Worm (Caenorhabditis elegans) whole organism, mixed stage, embryonic: ENCODE measurements around the gene F16G10.3.

Experiments used
- M03D4.4 ChIP-seq: sonication (generic microtip); optimal IDR thresholded peaks from 2 replicates; lab custom pipeline; 2017; ENCODE audit warnings: mild to moderate bottlenecking, missing genetic modification characterization, missing compliant biosample characterization
- bed-3 ChIP-seq: fragments of 200-800 bp; sonication (Bioruptor generic); optimal IDR thresholded peaks from 3 replicates; lab custom pipeline; 2018; ENCODE audit warnings: mild to moderate bottlenecking, missing genetic modification characterization, moderate library complexity, missing compliant biosample characterization
- blmp-1 ChIP-seq: fragments of 150-350 bp; optimal IDR thresholded peaks from 2 replicates; lab custom pipeline; 2014; ENCODE audit warnings: missing biosample characterization, missing genetic modification characterization
- ceh-39 ChIP-seq: fragments of 150-350 bp; optimal IDR thresholded peaks from 2 replicates; lab custom pipeline; 2014; ENCODE audit warnings: missing biosample characterization, missing genetic modification characterization
- ceh-43 ChIP-seq: fragments of 200-800 bp; sonication (Bioruptor generic); optimal IDR thresholded peaks from 2 replicates; lab custom pipeline; 2018; ENCODE audit warnings: mild to moderate bottlenecking, missing genetic modification characterization, moderate library complexity, missing compliant biosample characterization
- ces-1 ChIP-seq: fragments of 150-350 bp; optimal IDR thresholded peaks from 2 replicates; lab custom pipeline; 2014; ENCODE audit warnings: missing biosample characterization, missing genetic modification reagents, missing genetic modification characterization
- cnd-1 ChIP-seq: fragments of 200-800 bp; sonication (Bioruptor generic); optimal IDR thresholded peaks from 2 replicates; lab custom pipeline; 2018; ENCODE audit warnings: mild to moderate bottlenecking, missing genetic modification characterization, missing compliant biosample characterization
- drap-1 ChIP-seq: fragments of 200-800 bp; sonication (Bioruptor generic); optimal IDR thresholded peaks from 3 replicates; lab custom pipeline; 2018; ENCODE audit warnings: mild to moderate bottlenecking, missing genetic modification characterization, missing compliant biosample characterization
- elt-1 ChIP-seq: sonication (generic microtip); optimal IDR thresholded peaks from 2 replicates; lab custom pipeline; 2017; ENCODE audit warnings: missing genetic modification characterization, mild to moderate bottlenecking, missing compliant biosample characterization, antibody characterized with exemption, moderate library complexity, borderline replicate concordance; ENCODE audit not compliant: insufficient read depth
- elt-3 ChIP-seq: fragments of 150-350 bp; optimal IDR thresholded peaks from 2 replicates; lab custom pipeline; 2014; ENCODE audit warnings: missing biosample characterization, missing genetic modification characterization
- flh-1 ChIP-seq: fragments of 200-800 bp; sonication (Bioruptor generic); optimal IDR thresholded peaks from 2 replicates; lab custom pipeline; 2018; ENCODE audit warnings: mild to moderate bottlenecking, missing genetic modification characterization, moderate library complexity, missing compliant biosample characterization
- ham-2 ChIP-seq: fragments of 200-800 bp; sonication (Bioruptor generic); optimal IDR thresholded peaks from 2 replicates; lab custom pipeline; 2018; ENCODE audit warnings: mild to moderate bottlenecking, missing genetic modification characterization, missing compliant biosample characterization
- hlh-1 ChIP-seq: fragments of 150-350 bp; optimal IDR thresholded peaks from 2 replicates; lab custom pipeline; 2014; ENCODE audit warnings: missing biosample characterization, missing genetic modification reagents, missing genetic modification characterization
- lin-13 ChIP-seq: fragments of 150-350 bp; optimal IDR thresholded peaks from 2 replicates; lab custom pipeline; 2014; ENCODE audit warnings: missing biosample characterization, missing genetic modification characterization
- lin-32 ChIP-seq: fragments of 200-800 bp; sonication (Bioruptor generic); optimal IDR thresholded peaks from 2 replicates; lab custom pipeline; 2018; ENCODE audit warnings: mild to moderate bottlenecking, missing genetic modification characterization, missing compliant biosample characterization
- lsy-2 ChIP-seq: fragments of 150-350 bp; optimal IDR thresholded peaks from 2 replicates; lab custom pipeline; 2014; ENCODE audit warnings: missing biosample characterization, missing genetic modification characterization
- mab-5 ChIP-seq: fragments of 150-350 bp; optimal IDR thresholded peaks from 2 replicates; lab custom pipeline; 2014; ENCODE audit warnings: missing biosample characterization, missing genetic modification characterization
- mep-1 ChIP-seq: fragments of 150-350 bp; optimal IDR thresholded peaks from 2 replicates; lab custom pipeline; 2017; ENCODE audit warnings: missing biosample characterization, missing genetic modification reagents, missing genetic modification characterization, inconsistent platforms
- nhr-12 ChIP-seq: fragments of 150-350 bp; optimal IDR thresholded peaks from 2 replicates; lab custom pipeline; 2014; ENCODE audit warnings: missing biosample characterization, missing genetic modification characterization
- nhr-2 ChIP-seq: fragments of 150-350 bp; optimal IDR thresholded peaks from 2 replicates; lab custom pipeline; 2014; ENCODE audit warnings: missing biosample characterization, missing genetic modification characterization
- nhr-237 ChIP-seq: fragments of 150-350 bp; optimal IDR thresholded peaks from 2 replicates; lab custom pipeline; 2014; ENCODE audit warnings: missing biosample characterization, missing genetic modification characterization
- nhr-28 ChIP-seq: fragments of 150-350 bp; optimal IDR thresholded peaks from 2 replicates; lab custom pipeline; 2014; ENCODE audit warnings: missing biosample characterization, missing genetic modification characterization
- nhr-76 ChIP-seq: sonication (generic microtip); optimal IDR thresholded peaks from 2 replicates; lab custom pipeline; 2017; ENCODE audit warnings: missing biosample characterization, missing genetic modification characterization
- sem-2 ChIP-seq: fragments of 200-800 bp; sonication (Bioruptor generic); optimal IDR thresholded peaks from 2 replicates; lab custom pipeline; 2018; ENCODE audit warnings: mild to moderate bottlenecking, missing genetic modification characterization, missing compliant biosample characterization
- snpc-4 ChIP-seq: fragments of 150-350 bp; optimal IDR thresholded peaks from 2 replicates; lab custom pipeline; 2014; ENCODE audit warnings: missing biosample characterization, missing genetic modification characterization
- sptf-1 ChIP-seq: sonication (generic microtip); optimal IDR thresholded peaks from 2 replicates; lab custom pipeline; 2017; ENCODE audit warnings: mild to moderate bottlenecking, missing genetic modification characterization, moderate library complexity, missing compliant biosample characterization
- tbx-8 ChIP-seq: fragments of 200-800 bp; sonication (Bioruptor generic); optimal IDR thresholded peaks from 2 replicates; lab custom pipeline; 2018; ENCODE audit warnings: mild to moderate bottlenecking, missing genetic modification characterization, moderate library complexity, missing compliant biosample characterization
- unc-120 ChIP-seq: sonication (generic microtip); optimal IDR thresholded peaks from 2 replicates; lab custom pipeline; 2017; ENCODE audit warnings: missing genetic modification characterization, missing compliant biosample characterization; ENCODE audit not compliant: poor library complexity, severe bottlenecking
- unc-39 ChIP-seq: fragments of 150-350 bp; optimal IDR thresholded peaks from 2 replicates; lab custom pipeline; 2014; ENCODE audit warnings: missing biosample characterization, missing genetic modification characterization
- unc-62 ChIP-seq: fragments of 150-350 bp; optimal IDR thresholded peaks from 2 replicates; lab custom pipeline; 2014; ENCODE audit warnings: missing biosample characterization, missing genetic modification reagents, missing genetic modification characterization
- zip-8 ChIP-seq: fragments of 150-350 bp; optimal IDR thresholded peaks from 2 replicates; lab custom pipeline; 2014; ENCODE audit warnings: missing biosample characterization, missing genetic modification characterization
- ztf-11 ChIP-seq: fragments of 150-350 bp; optimal IDR thresholded peaks from 2 replicates; lab custom pipeline; 2014; ENCODE audit warnings: missing biosample characterization, missing genetic modification characterization

F16G10.3 gene

ce11 chrII:2342004-2342479 is 30.1 kb upstream of the F16G10.3 start, which contains the start of gene F43C11.6:
TSS of gene F43C11.6 (plus strand) at chrII:2342429.
- TF ChIP-seq lsy-2 (tag; lab: Kevin White, UChicago) (peak; percentile 20), mep-1 (tag; lab: Kevin White, UChicago) (peak; percentile 8), elt-3 (tag; lab: Kevin White, UChicago) (no peak), hlh-1 (tag; lab: Kevin White, UChicago) (peak; percentile 13), nhr-237 (tag; lab: Kevin White, UChicago) (no peak), M03D4.4 (tag; lab: Kevin White, UChicago) (no peak), ztf-11 (no peak), drap-1 (GFP tag; lab: Kevin White, UChicago) (no peak), lin-13 (tag; lab: Kevin White, UChicago) (peak; percentile 41), nhr-76 (tag; lab: Kevin White, UChicago) (no peak), nhr-12 (tag; lab: Kevin White, UChicago) (no peak), ceh-39 (tag; lab: Kevin White, UChicago) (peak; percentile 26), zip-8 (no peak), flh-1 (no peak), ceh-43 (no peak), cnd-1 (no peak)

ce11 chrII:2346672-2347071 is 25.5 kb upstream of the F16G10.3 start, which contains the start of gene F43C11.4:
TSS of gene F43C11.4 (plus strand) at chrII:2346972.
- TF ChIP-seq hlh-1 (tag; lab: Kevin White, UChicago) = no peak
- no peak for TF ChIP-seq sem-2
- no peak for TF ChIP-seq ceh-39 (tag; lab: Kevin White, UChicago)
- no peak for TF ChIP-seq bed-3 (GFP tag; lab: Kevin White, UChicago)
- TF ChIP-seq cnd-1 = no peak
- no peak for TF ChIP-seq nhr-76 (tag; lab: Kevin White, UChicago)
- TF ChIP-seq sptf-1 (tag; lab: Kevin White, UChicago) = no peak
- no peak for TF ChIP-seq unc-39 (tag; lab: Kevin White, UChicago)
- TF ChIP-seq mep-1 (tag; lab: Kevin White, UChicago) = no peak
- TF ChIP-seq lin-32 = no peak
- TF ChIP-seq blmp-1 = no peak

- TF ChIP-seq unc-39 (tag; lab: Kevin White, UChicago) (no peak), nhr-2 (tag; lab: Kevin White, UChicago) (no peak), nhr-12 (tag; lab: Kevin White, UChicago) (no peak), hlh-1 (tag; lab: Kevin White, UChicago) (no peak), drap-1 (GFP tag; lab: Kevin White, UChicago) (no peak), ham-2 (GFP tag; lab: Kevin White, UChicago) (no peak)
Observed at ce11 chrII:2352546-2352945, 19.6 kb upstream of the F16G10.3 start, which contains the start of gene F43C11.10. TSS of gene F43C11.10 (minus strand) at chrII:2352646.

- TF ChIP-seq unc-120 (tag; lab: Kevin White, UChicago) (no peak), nhr-76 (tag; lab: Kevin White, UChicago) (no peak), ceh-39 (tag; lab: Kevin White, UChicago) (no peak), mab-5 (tag; lab: Kevin White, UChicago) (no peak), ceh-43 (no peak), tbx-8 (GFP tag; lab: Kevin White, UChicago) (no peak), nhr-12 (tag; lab: Kevin White, UChicago) (no peak), nhr-237 (tag; lab: Kevin White, UChicago) (no peak), hlh-1 (tag; lab: Kevin White, UChicago) (no peak), elt-3 (tag; lab: Kevin White, UChicago) (no peak), ces-1 (GFP tag; lab: Kevin White, UChicago) (no peak), unc-62 (no peak), lsy-2 (tag; lab: Kevin White, UChicago) (no peak), flh-1 (no peak), nhr-28 (tag; lab: Kevin White, UChicago) (no peak), mep-1 (tag; lab: Kevin White, UChicago) (no peak), cnd-1 (no peak), sem-2 (no peak)
- TF ChIP-seq, all 35 proteins: peak for 0
Observed at ce11 chrII:2353012-2353411, 19.2 kb upstream of the F16G10.3 start, which contains the start of gene F43C11.3. TSS of gene F43C11.3 (plus strand) at chrII:2353312.

ce11 chrII:2354476-2354875 is 17.7 kb upstream of the F16G10.3 start, which contains the start of gene F43C11.2:
TSS of gene F43C11.2 (plus strand) at chrII:2354776.
- TF ChIP-seq nhr-237 (tag; lab: Kevin White, UChicago) (no peak), unc-39 (tag; lab: Kevin White, UChicago) (no peak), tbx-8 (GFP tag; lab: Kevin White, UChicago) (no peak), ceh-39 (tag; lab: Kevin White, UChicago) (no peak), elt-1 (tag; lab: Kevin White, UChicago) (no peak), blmp-1 (no peak), flh-1 (no peak), snpc-4 (tag; lab: Kevin White, UChicago) (no peak), sptf-1 (tag; lab: Kevin White, UChicago) (no peak), nhr-12 (tag; lab: Kevin White, UChicago) (no peak), unc-120 (tag; lab: Kevin White, UChicago) (no peak), drap-1 (GFP tag; lab: Kevin White, UChicago) (no peak)
